Worm (Caenorhabditis elegans): ENCODE results near the gene F49E10.2.

F49E10.2 gene

DNA sequence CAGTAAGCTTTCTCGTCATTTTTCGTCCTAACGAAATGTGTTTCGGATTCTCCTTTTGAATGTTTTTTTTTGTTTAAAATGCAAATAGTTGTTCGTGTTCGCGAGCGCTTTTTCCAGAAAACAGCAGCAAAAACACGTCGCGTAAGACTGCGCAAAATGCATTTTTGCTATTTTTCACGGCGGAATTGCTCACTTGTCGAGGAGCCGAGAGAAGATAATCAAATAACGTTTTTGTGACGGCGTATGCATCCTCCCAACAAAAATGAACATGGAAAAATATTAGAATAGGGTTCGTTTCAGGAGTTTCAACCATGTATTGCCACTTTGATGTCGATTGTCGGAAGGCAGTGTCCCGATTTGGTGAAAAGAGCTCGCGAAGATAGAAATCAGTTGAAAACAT, 13.1 kb upstream of the F49E10.2 start:
- TF ChIP-seq aly-2 (tag; optimal IDR thresholded peaks at IDR 0.05) (no peak), R02D3.7 (tag; optimal IDR thresholded peaks at IDR 0.05) (no peak), sma-9 (GFP tag; optimal IDR thresholded peaks at IDR 0.05) (no peak), sma-9 (tag; optimal IDR thresholded peaks at IDR 0.05) (no peak), peb-1 (tag; optimal IDR thresholded peaks at IDR 0.05) (no peak), nhr-21 (tag; optimal IDR thresholded peaks at IDR 0.05) (no peak), ceh-16 (tag; optimal IDR thresholded peaks at IDR 0.05) (no peak), ceh-82 (tag; optimal IDR thresholded peaks at IDR 0.05) (no peak), unc-39 (tag; optimal IDR thresholded peaks at IDR 0.05) (no peak), nhr-77 (tag; optimal IDR thresholded peaks at IDR 0.05) (no peak), mdl-1 (tag; optimal IDR thresholded peaks at IDR 0.05) (no peak), lin-13 (GFP tag; optimal IDR thresholded peaks at IDR 0.05) (no peak), ama-1 (optimal IDR thresholded peaks at IDR 0.05) (no peak), zag-1 (tag; optimal IDR thresholded peaks at IDR 0.05) (no peak), sem-4 (tag; optimal IDR thresholded peaks at IDR 0.05) (no peak), elt-1 (tag; optimal IDR thresholded peaks at IDR 0.05) (no peak), ztf-11 (tag; optimal IDR thresholded peaks at IDR 0.05) (no peak), nhr-11 (tag; optimal IDR thresholded peaks at IDR 0.05) (no peak), nhr-12 (tag; optimal IDR thresholded peaks at IDR 0.05) (no peak)

DNA sequence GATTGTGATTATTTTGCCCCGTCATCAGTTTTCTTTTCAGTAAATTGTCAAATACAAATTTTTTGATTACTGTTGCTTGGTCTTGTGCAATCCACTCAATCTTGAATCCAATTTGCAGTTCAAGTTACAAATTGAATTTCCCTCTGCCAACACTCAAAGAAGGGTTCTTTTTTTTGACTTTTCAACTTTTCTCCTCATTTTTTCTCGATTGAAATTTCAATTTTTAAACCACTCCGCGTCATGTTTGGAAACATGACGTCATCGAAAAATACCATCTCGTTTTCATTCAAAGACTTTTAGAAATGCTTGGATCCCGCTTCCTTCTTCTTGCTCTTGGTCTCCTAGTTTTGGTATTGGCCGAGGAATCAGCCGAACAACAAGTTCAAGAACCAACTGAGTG, 4.6 kb upstream of the F49E10.2 start, which contains the start of gene flp-7:
Gene flp-7 (plus strand): TSS at position 301 of the 400 bp plus-strand sequence.
- TF ChIP-seq ceh-82 (tag; optimal IDR thresholded peaks at IDR 0.05) (no peak), F13H6.1 (tag; optimal IDR thresholded peaks at IDR 0.05) (no peak), elt-3 (tag; optimal IDR thresholded peaks at IDR 0.05) (no peak), lin-11 (tag; optimal IDR thresholded peaks at IDR 0.05) (no peak), ZK546.5 (tag; optimal IDR thresholded peaks at IDR 0.05) (no peak), sem-4 (tag; optimal IDR thresholded peaks at IDR 0.05) (no peak)

DNA sequence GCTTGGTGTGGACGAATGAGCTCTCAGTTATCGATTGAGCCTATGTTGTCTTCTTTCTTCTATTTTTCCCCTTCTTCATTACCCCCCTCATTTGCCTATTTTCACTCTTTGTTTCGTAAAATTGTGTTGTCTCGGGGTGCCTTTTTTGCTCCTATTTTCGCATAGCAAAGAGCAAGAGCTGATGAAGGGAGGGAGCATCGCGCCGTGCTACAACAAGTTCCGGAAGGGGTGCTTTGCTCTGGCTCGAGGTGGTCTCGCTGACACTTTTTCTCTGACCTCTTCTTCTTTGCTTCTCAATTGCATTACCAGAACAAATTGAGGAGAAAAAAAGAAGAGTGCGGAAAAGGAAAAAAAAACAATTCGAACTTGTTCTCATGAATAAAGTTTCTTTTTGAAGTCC, 5.8 kb downstream of the F49E10.2 start:
- no peak for TF ChIP-seq alr-1 (tag; optimal IDR thresholded peaks at IDR 0.05)
- no peak for TF ChIP-seq mab-5 (tag; optimal IDR thresholded peaks at IDR 0.05)
- TF ChIP-seq unc-55 (GFP tag; optimal IDR thresholded peaks at IDR 0.05) = no peak
- peak; percentile 6 for TF ChIP-seq sma-9 (GFP tag; optimal IDR thresholded peaks at IDR 0.05)
- no peak for TF ChIP-seq sma-9 (tag; optimal IDR thresholded peaks at IDR 0.05)
- TF ChIP-seq ztf-1 (GFP tag; conservative IDR thresholded peaks at IDR 0.05) = no peak
- TF ChIP-seq mdl-1 (tag; optimal IDR thresholded peaks at IDR 0.05) = peak in 1 of 2 experiments; percentile 5
- TF ChIP-seq lin-11 (tag; optimal IDR thresholded peaks at IDR 0.05) = peak; percentile 12
- no peak for TF ChIP-seq lin-39 (tag; optimal IDR thresholded peaks at IDR 0.05)
- peak; percentile 21 for TF ChIP-seq nhr-6 (tag; optimal IDR thresholded peaks at IDR 0.05)
- TF ChIP-seq zag-1 (tag; optimal IDR thresholded peaks at IDR 0.05) = no peak
- TF ChIP-seq C34F6.9 (tag; optimal IDR thresholded peaks at IDR 0.05) = peak; percentile 18
- TF ChIP-seq ztf-4 (tag; optimal IDR thresholded peaks at IDR 0.05) = no peak

DNA sequence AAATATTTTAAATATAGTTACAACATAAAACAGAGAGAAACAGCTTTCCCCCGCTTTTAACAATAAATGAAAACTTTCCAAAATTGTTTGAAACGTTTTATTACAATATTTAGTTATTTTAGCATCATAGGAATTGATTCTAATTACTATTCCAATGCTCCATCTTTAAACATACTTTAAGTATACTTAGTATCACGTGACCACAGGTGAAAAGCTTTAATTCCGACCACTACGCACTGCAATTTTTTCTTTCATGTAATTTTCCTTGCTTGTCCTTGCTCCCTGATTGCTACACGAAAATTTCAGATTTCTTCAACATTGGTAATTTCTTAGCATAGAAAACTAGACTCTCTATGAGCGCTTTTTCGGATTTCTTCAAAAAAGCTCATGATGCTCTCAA, 6.9 kb downstream of the F49E10.2 start, which contains the start of gene tbc-16:
Gene tbc-16 (plus strand): TSS at position 301 of the 400 bp plus-strand sequence.
- TF ChIP-seq nhr-11 (tag; optimal IDR thresholded peaks at IDR 0.05) (no peak), R02D3.7 (tag; optimal IDR thresholded peaks at IDR 0.05) (no peak), ama-1 (optimal IDR thresholded peaks at IDR 0.05) (no peak), sma-3 (GFP tag; optimal IDR thresholded peaks at IDR 0.05) (no peak), blmp-1 (tag; optimal IDR thresholded peaks at IDR 0.05; ENCODE audit: insufficient read depth) (no peak), lin-39 (tag; optimal IDR thresholded peaks at IDR 0.05) (no peak), nhr-6 (tag; optimal IDR thresholded peaks at IDR 0.05) (no peak), unc-55 (GFP tag; optimal IDR thresholded peaks at IDR 0.05) (no peak), aly-2 (tag; optimal IDR thresholded peaks at IDR 0.05) (no peak), alr-1 (tag; optimal IDR thresholded peaks at IDR 0.05) (no peak), zag-1 (tag; optimal IDR thresholded peaks at IDR 0.05) (no peak), mdl-1 (tag; optimal IDR thresholded peaks at IDR 0.05) (no peak), lin-11 (tag; optimal IDR thresholded peaks at IDR 0.05) (no peak), nhr-23 (tag; optimal IDR thresholded peaks at IDR 0.05) (no peak), mbf-1 (tag; optimal IDR thresholded peaks at IDR 0.05) (no peak), ceh-16 (tag; optimal IDR thresholded peaks at IDR 0.05) (no peak), nhr-21 (tag; optimal IDR thresholded peaks at IDR 0.05) (no peak), nhr-237 (tag; optimal IDR thresholded peaks at IDR 0.05) (no peak), Y55F3AM.14 (GFP tag; optimal IDR thresholded peaks at IDR 0.05) (no peak)
